Worm (Caenorhabditis elegans) whole organism, L1 larva: ENCODE data around the gene nhr-277.
A peak's percentile ranks its signal among the peaks of the same experiment; 100 is the strongest.

Experiments
- ama-1 ChIP-seq: fragments of 150-350 bp; optimal IDR thresholded peaks from 2 replicates; lab custom pipeline; 2014
- dpl-1 ChIP-seq, 3 experiments: fragments of 150-350 bp in 2 of 3; sonication (generic microtip) in 1 of 3; optimal IDR thresholded peaks; 2 replicates each; lab custom pipeline; 2014 to 2017; ENCODE audit warnings: missing biosample characterization in 3 of 3, missing genetic modification characterization in 3 of 3, missing genetic modification reagents in 3 of 3
- elt-2 ChIP-seq: sonication (generic microtip); optimal IDR thresholded peaks from 2 replicates; lab custom pipeline; 2016; ENCODE audit warnings: missing genetic modification characterization, mild to moderate bottlenecking, inconsistent platforms, missing compliant biosample characterization, missing genetic modification reagents
- hlh-17 ChIP-seq: fragments of 200-800 bp; sonication (Bioruptor generic); optimal IDR thresholded peaks from 2 replicates; lab custom pipeline; 2018; ENCODE audit warnings: missing genetic modification characterization, mild to moderate bottlenecking, missing compliant biosample characterization, moderate library complexity, borderline replicate concordance
- jun-1 ChIP-seq: fragments of 150-350 bp; optimal IDR thresholded peaks from 2 replicates; lab custom pipeline; 2014; ENCODE audit warnings: missing biosample characterization, missing genetic modification reagents, missing genetic modification characterization
- lin-15B ChIP-seq: fragments of 150-350 bp; sonication (generic microtip); optimal IDR thresholded peaks from 3 replicates; lab custom pipeline; 2014; ENCODE audit warnings: missing biosample characterization, missing genetic modification characterization
- mdl-1 ChIP-seq, 2 experiments: fragments of 150-350 bp; optimal IDR thresholded peaks; 2 replicates each; lab custom pipeline; 2014 to 2017; ENCODE audit warnings: missing biosample characterization in 2 of 2, missing genetic modification characterization in 2 of 2, inconsistent platforms in 1 of 2
- nhr-71 ChIP-seq: sonication (generic microtip); optimal IDR thresholded peaks from 2 replicates; lab custom pipeline; 2016; ENCODE audit warnings: mild to moderate bottlenecking, missing genetic modification characterization, moderate library complexity, missing compliant biosample characterization
- pag-3 ChIP-seq: sonication (generic microtip); optimal IDR thresholded peaks from 2 replicates; lab custom pipeline; 2017; ENCODE audit warnings: missing genetic modification characterization, mild to moderate bottlenecking, missing compliant biosample characterization, antibody characterized with exemption, borderline replicate concordance; ENCODE audit not compliant: insufficient read depth
- pqm-1 ChIP-seq: sonication (generic microtip); optimal IDR thresholded peaks from 3 replicates; lab custom pipeline; 2017; ENCODE audit warnings: missing biosample characterization, missing genetic modification characterization
- sox-4 ChIP-seq: sonication (generic microtip); optimal IDR thresholded peaks from 2 replicates; lab custom pipeline; 2016; ENCODE audit warnings: missing genetic modification characterization, missing compliant biosample characterization
- sup-37 ChIP-seq: fragments of 200-800 bp; sonication (Bioruptor generic); optimal IDR thresholded peaks from 2 replicates; lab custom pipeline; 2018; ENCODE audit warnings: mild to moderate bottlenecking, missing genetic modification characterization, missing compliant biosample characterization
- unc-62 ChIP-seq: fragments of 150-350 bp; optimal IDR thresholded peaks from 2 replicates; lab custom pipeline; 2014; ENCODE audit warnings: missing biosample characterization, missing genetic modification reagents, missing genetic modification characterization
- ztf-11 ChIP-seq, 2 experiments: sonication (generic microtip); optimal IDR thresholded peaks; 2 replicates each; lab custom pipeline; 2016 to 2017; ENCODE audit warnings: missing genetic modification characterization in 2 of 2, missing biosample characterization in 1 of 2, missing compliant biosample characterization in 1 of 2

- peak; percentile 75 for TF ChIP-seq jun-1 (tag; lab: Kevin White, UChicago)
- TF ChIP-seq pag-3 (tag; lab: Kevin White, UChicago) = no peak
- peak; percentile 76 to 85 (median 85) for TF ChIP-seq dpl-1 (GFP tag; optimal IDR thresholded peaks at IDR 0.05; lab: Kevin White, UChicago)
- no peak for TF ChIP-seq pqm-1 (tag; lab: Kevin White, UChicago)
- TF ChIP-seq ama-1 = no peak
- TF ChIP-seq ztf-11 (tag; optimal IDR thresholded peaks at IDR 0.05; lab: Kevin White, UChicago) = peak in 1 of 2 experiments; percentile 80
- TF ChIP-seq hlh-17 = no peak
- peak; percentile 76 for TF ChIP-seq lin-15B (tag; lab: Kevin White, UChicago)
- peak; percentile 75 for TF ChIP-seq sox-4 (tag; lab: Kevin White, UChicago)
- TF ChIP-seq unc-62 (GFP tag; lab: Kevin White, UChicago) = no peak
- TF ChIP-seq nhr-71 (tag; lab: Kevin White, UChicago) = peak; percentile 90
- TF ChIP-seq mdl-1 (tag; optimal IDR thresholded peaks at IDR 0.05; lab: Kevin White, UChicago) = peak in 1 of 2 experiments; percentile 76
- TF ChIP-seq sup-37 (GFP tag; lab: Kevin White, UChicago) = peak; percentile 57
- peak; percentile 30 for TF ChIP-seq elt-2 (tag; lab: Kevin White, UChicago)
Observed at ce11 chrIV:2725784-2726183, 17.0 kb upstream of the nhr-277 start, which contains the start of gene ubxn-2.
